Worm (Caenorhabditis elegans): Measurements from ENCODE around the gene acr-3.

ce11 chrX:6693331-6693730 lies 16.0 kb upstream of the acr-3 start, which contains the start of gene F38B6.3:
- TF ChIP-seq him-1 (tag; optimal IDR thresholded peaks at IDR 0.05) (no peak), dao-5 (tag; optimal IDR thresholded peaks at IDR 0.05) (no peak), W03F9.2 (tag; optimal IDR thresholded peaks at IDR 0.05) (no peak)

Data from whole organism, L4/young adult.